Worm (Caenorhabditis elegans) whole organism, L1 larva: ENCODE data around the gene F48F7.6.

ENCODE experiments used
- C04F5.9 ChIP-seq: sonication (generic microtip); optimal IDR thresholded peaks from 2 replicates; lab custom pipeline; 2016; ENCODE audit warnings: missing genetic modification characterization, missing compliant biosample characterization
- Y116A8C.19 ChIP-seq: sonication (generic microtip); optimal IDR thresholded peaks from 2 replicates; lab custom pipeline; 2016; ENCODE audit warnings: missing compliant biosample characterization, missing genetic modification characterization, borderline replicate concordance
- aha-1 ChIP-seq: fragments of 150-350 bp; optimal IDR thresholded peaks from 2 replicates; lab custom pipeline; 2014; ENCODE audit warnings: missing biosample characterization, missing genetic modification characterization
- alr-1 ChIP-seq: fragments of 200-800 bp; sonication (Bioruptor generic); optimal IDR thresholded peaks from 2 replicates; lab custom pipeline; 2018; ENCODE audit warnings: borderline replicate concordance, mild to moderate bottlenecking, missing genetic modification characterization, missing compliant biosample characterization
- ama-1 ChIP-seq: fragments of 150-350 bp; optimal IDR thresholded peaks from 2 replicates; lab custom pipeline; 2014
- blmp-1 ChIP-seq: fragments of 150-350 bp; optimal IDR thresholded peaks from 2 replicates; lab custom pipeline; 2014; ENCODE audit warnings: missing biosample characterization, missing genetic modification characterization
- ceh-63 ChIP-seq: fragments of 200-800 bp; sonication (Bioruptor generic); optimal IDR thresholded peaks from 2 replicates; lab custom pipeline; 2018; ENCODE audit warnings: mild to moderate bottlenecking, missing genetic modification characterization, missing compliant biosample characterization
- ceh-8 ChIP-seq: fragments of 200-800 bp; sonication (Bioruptor generic); optimal IDR thresholded peaks from 2 replicates; lab custom pipeline; 2018; ENCODE audit warnings: mild to moderate bottlenecking, missing genetic modification characterization, moderate library complexity, missing compliant biosample characterization
- ceh-82 ChIP-seq, 3 experiments: fragments of 150-350 bp in 1 of 3; sonication (generic microtip) in 2 of 3; optimal IDR thresholded peaks; 2 replicates each; lab custom pipeline; 2014 to 2017; ENCODE audit warnings: missing biosample characterization in 3 of 3, missing genetic modification characterization in 3 of 3
- ceh-88 ChIP-seq: fragments of 200-800 bp; sonication (Bioruptor generic); IDR thresholded peaks from 2 replicates; pipeline ENCODE4 v1.3.6; 2022; ENCODE audit warnings: missing genetic modification characterization, missing compliant biosample characterization
- dpl-1 ChIP-seq, 3 experiments: fragments of 150-350 bp in 2 of 3; sonication (generic microtip) in 1 of 3; optimal IDR thresholded peaks; 2 replicates each; lab custom pipeline; 2014 to 2017; ENCODE audit warnings: missing biosample characterization in 3 of 3, missing genetic modification characterization in 3 of 3, missing genetic modification reagents in 3 of 3
- efl-3 ChIP-seq: fragments of 200-800 bp; sonication (Bioruptor generic); optimal IDR thresholded peaks from 2 replicates; lab custom pipeline; 2018; ENCODE audit warnings: mild to moderate bottlenecking, missing genetic modification characterization, missing compliant biosample characterization
- egl-13 ChIP-seq: sonication (generic microtip); optimal IDR thresholded peaks from 2 replicates; lab custom pipeline; 2016; ENCODE audit warnings: missing genotype, missing genetic modification reagents, missing genetic modification characterization, missing compliant biosample characterization
- elt-2 ChIP-seq: sonication (generic microtip); optimal IDR thresholded peaks from 2 replicates; lab custom pipeline; 2016; ENCODE audit warnings: missing genetic modification characterization, mild to moderate bottlenecking, inconsistent platforms, missing compliant biosample characterization, missing genetic modification reagents
- fkh-4 ChIP-seq: sonication (generic microtip); optimal IDR thresholded peaks from 2 replicates; lab custom pipeline; 2016; ENCODE audit warnings: missing compliant biosample characterization, missing genetic modification characterization, borderline replicate concordance
- fos-1 ChIP-seq: fragments of 150-350 bp; optimal IDR thresholded peaks from 2 replicates; lab custom pipeline; 2014; ENCODE audit warnings: missing biosample characterization, missing genetic modification characterization
- hlh-17 ChIP-seq: fragments of 200-800 bp; sonication (Bioruptor generic); optimal IDR thresholded peaks from 2 replicates; lab custom pipeline; 2018; ENCODE audit warnings: missing genetic modification characterization, mild to moderate bottlenecking, missing compliant biosample characterization, moderate library complexity, borderline replicate concordance
- hlh-4 ChIP-seq: sonication (generic microtip); optimal IDR thresholded peaks from 2 replicates; lab custom pipeline; 2016; ENCODE audit warnings: mild to moderate bottlenecking, missing genetic modification characterization, missing compliant biosample characterization
- hpl-2 ChIP-seq: fragments of 150-350 bp; optimal IDR thresholded peaks from 2 replicates; lab custom pipeline; 2014; ENCODE audit warnings: missing biosample characterization, missing genetic modification reagents, missing genetic modification characterization
- irx-1 ChIP-seq: sonication (generic microtip); optimal IDR thresholded peaks from 2 replicates; lab custom pipeline; 2016; ENCODE audit warnings: missing genetic modification characterization, missing compliant biosample characterization
- jun-1 ChIP-seq: fragments of 150-350 bp; optimal IDR thresholded peaks from 2 replicates; lab custom pipeline; 2014; ENCODE audit warnings: missing biosample characterization, missing genetic modification reagents, missing genetic modification characterization
- lin-13 ChIP-seq: fragments of 150-350 bp; optimal IDR thresholded peaks from 2 replicates; lab custom pipeline; 2014; ENCODE audit warnings: missing biosample characterization, missing genetic modification reagents, missing genetic modification characterization
- lin-14 ChIP-seq: fragments of 200-800 bp; sonication (Bioruptor generic); optimal IDR thresholded peaks from 2 replicates; lab custom pipeline; 2018; ENCODE audit warnings: mild to moderate bottlenecking, missing genetic modification characterization, moderate library complexity, missing compliant biosample characterization
- lin-35 ChIP-seq, 2 experiments: fragments of 150-350 bp; optimal IDR thresholded peaks; 2 replicates each; lab custom pipeline; 2014; ENCODE audit warnings: missing biosample characterization in 2 of 2, missing genetic modification characterization in 2 of 2, missing genetic modification reagents in 2 of 2
- lir-3 ChIP-seq: sonication (generic microtip); optimal IDR thresholded peaks from 2 replicates; lab custom pipeline; 2016; ENCODE audit warnings: mild to moderate bottlenecking, missing genetic modification characterization, moderate library complexity, missing compliant biosample characterization; ENCODE audit not compliant: poor library complexity
- mdl-1 ChIP-seq, 2 experiments: fragments of 150-350 bp; optimal IDR thresholded peaks; 2 replicates each; lab custom pipeline; 2014 to 2017; ENCODE audit warnings: missing biosample characterization in 2 of 2, missing genetic modification characterization in 2 of 2, inconsistent platforms in 1 of 2
- mef-2 ChIP-seq: fragments of 150-350 bp; optimal IDR thresholded peaks from 2 replicates; lab custom pipeline; 2014; ENCODE audit warnings: missing biosample characterization, missing genetic modification characterization
- nhr-12 ChIP-seq: sonication (generic microtip); optimal IDR thresholded peaks from 2 replicates; lab custom pipeline; 2017; ENCODE audit warnings: missing biosample characterization, missing genetic modification characterization
- nhr-19 ChIP-seq: fragments of 200-800 bp; sonication (Bioruptor generic); conservative IDR thresholded peaks from 2 replicates; pipeline ENCODE4 v1.3.6; 2022; ENCODE audit warnings: missing genetic modification characterization, missing compliant biosample characterization
- nhr-20 ChIP-seq: sonication (generic microtip); optimal IDR thresholded peaks from 2 replicates; lab custom pipeline; 2016; ENCODE audit warnings: mild to moderate bottlenecking, missing genetic modification characterization, missing compliant biosample characterization
- nhr-237 ChIP-seq: fragments of 150-350 bp; optimal IDR thresholded peaks from 2 replicates; lab custom pipeline; 2014; ENCODE audit warnings: missing biosample characterization, missing genetic modification characterization
- nhr-47 ChIP-seq: sonication (generic microtip); optimal IDR thresholded peaks from 2 replicates; lab custom pipeline; 2016; ENCODE audit warnings: mild to moderate bottlenecking, missing genetic modification characterization, moderate library complexity, missing compliant biosample characterization
- nhr-71 ChIP-seq: sonication (generic microtip); optimal IDR thresholded peaks from 2 replicates; lab custom pipeline; 2016; ENCODE audit warnings: mild to moderate bottlenecking, missing genetic modification characterization, moderate library complexity, missing compliant biosample characterization
- nhr-76 ChIP-seq: sonication (generic microtip); optimal IDR thresholded peaks from 2 replicates; lab custom pipeline; 2017; ENCODE audit warnings: missing biosample characterization, missing genetic modification characterization
- nhr-77 ChIP-seq: fragments of 150-350 bp; optimal IDR thresholded peaks from 2 replicates; lab custom pipeline; 2014; ENCODE audit warnings: missing biosample characterization, missing genetic modification characterization
- nhr-84 ChIP-seq: sonication (generic microtip); optimal IDR thresholded peaks from 2 replicates; lab custom pipeline; 2017; ENCODE audit warnings: missing biosample characterization, missing genetic modification characterization
- nhr-85 ChIP-seq: sonication (generic microtip); peaks from one replicate; lab custom pipeline; 2016; ENCODE audit warnings: missing genetic modification characterization, inconsistent platforms, missing compliant biosample characterization
- nhr-90 ChIP-seq: sonication (generic microtip); optimal IDR thresholded peaks from 2 replicates; lab custom pipeline; 2016; ENCODE audit warnings: mild to moderate bottlenecking, missing genetic modification characterization, missing compliant biosample characterization; ENCODE audit not compliant: poor library complexity
- pag-3 ChIP-seq: sonication (generic microtip); optimal IDR thresholded peaks from 2 replicates; lab custom pipeline; 2017; ENCODE audit warnings: missing genetic modification characterization, mild to moderate bottlenecking, missing compliant biosample characterization, antibody characterized with exemption, borderline replicate concordance; ENCODE audit not compliant: insufficient read depth
- pqm-1 ChIP-seq: sonication (generic microtip); optimal IDR thresholded peaks from 3 replicates; lab custom pipeline; 2017; ENCODE audit warnings: missing biosample characterization, missing genetic modification characterization
- snu-23 ChIP-seq: sonication (generic microtip); optimal IDR thresholded peaks from 2 replicates; lab custom pipeline; 2016; ENCODE audit warnings: missing genetic modification characterization, missing compliant biosample characterization
- sox-4 ChIP-seq: sonication (generic microtip); optimal IDR thresholded peaks from 2 replicates; lab custom pipeline; 2016; ENCODE audit warnings: missing genetic modification characterization, missing compliant biosample characterization
- sptf-1 ChIP-seq: fragments of 150-350 bp; optimal IDR thresholded peaks from 2 replicates; lab custom pipeline; 2014; ENCODE audit warnings: missing biosample characterization, missing genetic modification characterization
- sup-37 ChIP-seq: fragments of 200-800 bp; sonication (Bioruptor generic); optimal IDR thresholded peaks from 2 replicates; lab custom pipeline; 2018; ENCODE audit warnings: mild to moderate bottlenecking, missing genetic modification characterization, missing compliant biosample characterization
- tbx-2 ChIP-seq: sonication (generic microtip); optimal IDR thresholded peaks from 2 replicates; lab custom pipeline; 2016; ENCODE audit warnings: missing genetic modification characterization, missing compliant biosample characterization
- tlp-1 ChIP-seq: fragments of 150-350 bp; optimal IDR thresholded peaks from 2 replicates; lab custom pipeline; 2014; ENCODE audit warnings: missing biosample characterization, missing genetic modification characterization
- unc-130 ChIP-seq: fragments of 150-350 bp; optimal IDR thresholded peaks from 2 replicates; lab custom pipeline; 2017; ENCODE audit warnings: missing biosample characterization, missing genetic modification characterization, inconsistent platforms
- unc-30 ChIP-seq: sonication (generic microtip); optimal IDR thresholded peaks from 2 replicates; lab custom pipeline; 2017; ENCODE audit warnings: missing biosample characterization, missing genetic modification characterization
- unc-62 ChIP-seq: fragments of 150-350 bp; optimal IDR thresholded peaks from 2 replicates; lab custom pipeline; 2014; ENCODE audit warnings: missing biosample characterization, missing genetic modification reagents, missing genetic modification characterization
- unc-86 ChIP-seq: sonication (generic microtip); optimal IDR thresholded peaks from 2 replicates; lab custom pipeline; 2016; ENCODE audit warnings: missing genetic modification characterization, missing compliant biosample characterization
- unc-98 ChIP-seq: fragments of 200-800 bp; sonication (Bioruptor generic); IDR thresholded peaks from 2 replicates; pipeline ENCODE4 v1.3.6; 2022; ENCODE audit warnings: missing genetic modification characterization, missing compliant biosample characterization
- xbp-1 ChIP-seq: sonication (generic microtip); optimal IDR thresholded peaks from 2 replicates; lab custom pipeline; 2016; ENCODE audit warnings: missing genetic modification characterization, missing compliant biosample characterization
- zip-4 ChIP-seq: fragments of 200-800 bp; sonication (Bioruptor generic); optimal IDR thresholded peaks from 2 replicates; lab custom pipeline; 2018; ENCODE audit warnings: mild to moderate bottlenecking, missing genetic modification characterization, moderate library complexity, missing compliant biosample characterization
- ztf-4 ChIP-seq: fragments of 150-350 bp; optimal IDR thresholded peaks from 2 replicates; lab custom pipeline; 2014; ENCODE audit warnings: missing biosample characterization, missing genetic modification characterization

Gene F48F7.6

ce11 chrX:13939388-13939787 lies 38.2 kb upstream of the F48F7.6 start:
- TF ChIP-seq ceh-88 (GFP tag; lab: Robert Waterston, UW): no peak
- TF ChIP-seq ceh-82 (tag; optimal IDR thresholded peaks at IDR 0.05; lab: Kevin White, UChicago): no peak
- no peak for TF ChIP-seq nhr-12 (tag; lab: Kevin White, UChicago)
- TF ChIP-seq aha-1 (tag; lab: Kevin White, UChicago): no peak
- TF ChIP-seq tlp-1 (tag; lab: Kevin White, UChicago): no peak
- TF ChIP-seq egl-13 (tag; lab: Kevin White, UChicago): no peak
- TF ChIP-seq unc-62 (GFP tag; lab: Kevin White, UChicago): no peak
- no peak for TF ChIP-seq pag-3 (tag; lab: Kevin White, UChicago)
- no peak for TF ChIP-seq hpl-2 (GFP tag; lab: Kevin White, UChicago)
- no peak for TF ChIP-seq zip-4 (GFP tag; lab: Kevin White, UChicago)
- TF ChIP-seq lin-14: peak; percentile 19
- no peak for TF ChIP-seq mef-2 (tag; lab: Kevin White, UChicago)
- no peak for TF ChIP-seq sup-37
- no peak for TF ChIP-seq ceh-8 (GFP tag; lab: Kevin White, UChicago)
- TF ChIP-seq nhr-19 (GFP tag; lab: Robert Waterston, UW): no peak; the same call in 1 of the 2 replicates
- TF ChIP-seq mdl-1 (tag; optimal IDR thresholded peaks at IDR 0.05; lab: Kevin White, UChicago): no peak
- no peak for TF ChIP-seq nhr-237 (tag; lab: Kevin White, UChicago)
- TF ChIP-seq tbx-2 (tag; lab: Kevin White, UChicago): no peak
- TF ChIP-seq pqm-1 (tag; lab: Kevin White, UChicago): no peak
- TF ChIP-seq nhr-71: peak; percentile 47
- no peak for TF ChIP-seq dpl-1 (GFP tag; optimal IDR thresholded peaks at IDR 0.05; lab: Kevin White, UChicago)
- no peak for TF ChIP-seq sox-4 (tag; lab: Kevin White, UChicago)
- TF ChIP-seq ama-1 (lab: Kevin White, UChicago): no peak
- peak; percentile 3 for TF ChIP-seq irx-1 (tag; lab: Kevin White, UChicago)
- no peak for TF ChIP-seq Y116A8C.19 (tag; lab: Kevin White, UChicago)
- TF ChIP-seq nhr-77 (tag; lab: Kevin White, UChicago): no peak
- TF ChIP-seq xbp-1 (tag; lab: Kevin White, UChicago): no peak
- no peak for TF ChIP-seq unc-130 (tag; lab: Kevin White, UChicago)
- no peak for TF ChIP-seq elt-2 (tag; lab: Kevin White, UChicago)
- TF ChIP-seq C04F5.9 (tag; lab: Kevin White, UChicago): no peak
- TF ChIP-seq nhr-76 (tag; lab: Kevin White, UChicago): no peak
- TF ChIP-seq lir-3: no peak
- TF ChIP-seq sptf-1 (tag; lab: Kevin White, UChicago): no peak
- no peak for TF ChIP-seq alr-1 (tag; lab: Kevin White, UChicago)
- no peak for TF ChIP-seq hlh-17
- no peak for TF ChIP-seq nhr-47 (tag; lab: Kevin White, UChicago)
- TF ChIP-seq blmp-1 (tag; lab: Kevin White, UChicago): peak; percentile 56
- no peak for TF ChIP-seq ztf-4 (tag; lab: Kevin White, UChicago)
- TF ChIP-seq nhr-85 (tag; lab: Kevin White, UChicago): peak; percentile 81
- no peak for TF ChIP-seq unc-86
- TF ChIP-seq nhr-20: peak; percentile 38
- TF ChIP-seq fos-1 (tag; lab: Kevin White, UChicago): no peak
- no peak for TF ChIP-seq lin-13 (GFP tag; lab: Kevin White, UChicago)
- TF ChIP-seq unc-98 (GFP tag; lab: Robert Waterston, UW): no peak
- TF ChIP-seq nhr-84: no peak
- TF ChIP-seq snu-23 (GFP tag; lab: Kevin White, UChicago): peak; percentile 33
- no peak for TF ChIP-seq unc-30 (tag; lab: Kevin White, UChicago)
- no peak for TF ChIP-seq efl-3
- no peak for TF ChIP-seq ceh-63 (GFP tag; lab: Kevin White, UChicago)
- TF ChIP-seq nhr-90: no peak
- TF ChIP-seq jun-1 (tag; lab: Kevin White, UChicago): no peak
- no peak for TF ChIP-seq hlh-4 (tag; lab: Kevin White, UChicago)
- TF ChIP-seq fkh-4: no peak
- TF ChIP-seq lin-35 (GFP tag; optimal IDR thresholded peaks at IDR 0.05; lab: Kevin White, UChicago): peak in 1 of 2 experiments; percentile 28
